Fruit fly (Drosophila melanogaster) whole organism, prepupa: ENCODE data around the gene CG12056.

ENCODE experiments used
- CG10631 ChIP-seq: fragments of 200-800 bp; sonication (Bioruptor generic); optimal IDR thresholded peaks from 2 replicates; lab custom pipeline; 2016; ENCODE audit warnings: missing biosample characterization, missing genetic modification characterization
- CG10669 ChIP-seq: fragments of 200-800 bp; sonication (Bioruptor generic); optimal IDR thresholded peaks from 3 replicates; lab custom pipeline; 2018; ENCODE audit warnings: missing biosample characterization, mild to moderate bottlenecking, missing genetic modification characterization, moderate library complexity
- CG11294 ChIP-seq: fragments of 200-800 bp; sonication (Bioruptor generic); IDR thresholded peaks from 2 replicates; pipeline ENCODE4 v1.3.6; 2022; ENCODE audit warnings: missing biosample characterization, missing genetic modification characterization
- CG11762 ChIP-seq: fragments of 200-800 bp; sonication (Bioruptor generic); optimal IDR thresholded peaks from 3 replicates; lab custom pipeline; 2016; ENCODE audit warnings: missing biosample characterization, missing genetic modification characterization; ENCODE audit not compliant: insufficient read depth
- CG15336 ChIP-seq: fragments of 200-800 bp; sonication (Bioruptor generic); IDR thresholded peaks from 2 replicates; pipeline ENCODE4 v1.3.6; 2022; ENCODE audit warnings: missing biosample characterization, missing genetic modification characterization
- CG1621 ChIP-seq: fragments of 200-800 bp; sonication (Bioruptor generic); optimal IDR thresholded peaks from 3 replicates; lab custom pipeline; 2018; ENCODE audit warnings: missing biosample characterization, mild to moderate bottlenecking, missing genetic modification characterization
- CG16779 ChIP-seq: fragments of 200-800 bp; sonication (Bioruptor generic); optimal IDR thresholded peaks from 3 replicates; lab custom pipeline; 2017; ENCODE audit warnings: missing biosample characterization, mild to moderate bottlenecking, missing genetic modification characterization
- CG3032 ChIP-seq: fragments of 200-800 bp; optimal IDR thresholded peaks from 2 replicates; lab custom pipeline; 2019; ENCODE audit warnings: missing biosample characterization, mild to moderate bottlenecking, missing genetic modification characterization, moderate library complexity
- CG31627 ChIP-seq: fragments of 200-800 bp; sonication (Bioruptor generic); optimal IDR thresholded peaks from 3 replicates; lab custom pipeline; 2016; ENCODE audit warnings: missing biosample characterization, missing genetic modification characterization
- CG32006 ChIP-seq: fragments of 200-800 bp; sonication (Bioruptor generic); optimal IDR thresholded peaks from 3 replicates; lab custom pipeline; 2017; ENCODE audit warnings: missing biosample characterization, mild to moderate bottlenecking, missing genetic modification characterization
- CG34406 ChIP-seq: fragments of 200-800 bp; sonication (Bioruptor generic); optimal IDR thresholded peaks from 3 replicates; lab custom pipeline; 2016; ENCODE audit warnings: missing biosample characterization, missing genetic modification characterization
- CG3919 ChIP-seq: fragments of 200-800 bp; sonication (Bioruptor generic); optimal IDR thresholded peaks from 3 replicates; lab custom pipeline; 2016; ENCODE audit warnings: missing biosample characterization, missing genetic modification characterization
- CG4318 ChIP-seq: fragments of 200-800 bp; sonication (Bioruptor generic); optimal IDR thresholded peaks from 3 replicates; lab custom pipeline; 2017; ENCODE audit warnings: missing biosample characterization, mild to moderate bottlenecking, missing genetic modification characterization
- CG6163 ChIP-seq: fragments of 200-800 bp; sonication (Bioruptor generic); IDR thresholded peaks from 3 replicates; pipeline ENCODE4 v1.3.6; 2022; ENCODE audit warnings: missing biosample characterization, missing genetic modification characterization
- CG6276 ChIP-seq: fragments of 200-800 bp; sonication (Bioruptor generic); optimal IDR thresholded peaks from 2 replicates; lab custom pipeline; 2017; ENCODE audit warnings: missing biosample characterization, mild to moderate bottlenecking, missing genetic modification characterization
- CG6792 ChIP-seq: fragments of 200-800 bp; sonication (Bioruptor generic); optimal IDR thresholded peaks from 3 replicates; lab custom pipeline; 2016; ENCODE audit warnings: missing biosample characterization, missing genetic modification characterization
- CG6808 ChIP-seq: fragments of 200-800 bp; sonication (Bioruptor generic); optimal IDR thresholded peaks from 3 replicates; lab custom pipeline; 2017; ENCODE audit warnings: missing biosample characterization, missing genetic modification characterization, mild to moderate bottlenecking, moderate library complexity, missing genetic modification reagents
- CG6854 ChIP-seq: fragments of 200-800 bp; sonication (Bioruptor generic); optimal IDR thresholded peaks from 2 replicates; lab custom pipeline; 2017; ENCODE audit warnings: missing biosample characterization, mild to moderate bottlenecking, missing genetic modification characterization
- CG7368 ChIP-seq: fragments of 200-800 bp; sonication (Bioruptor generic); optimal IDR thresholded peaks from 3 replicates; lab custom pipeline; 2016; ENCODE audit warnings: missing biosample characterization, missing genetic modification characterization
- CG8119 ChIP-seq: fragments of 200-800 bp; sonication (Bioruptor generic); IDR thresholded peaks from 3 replicates; pipeline ENCODE4 v1.3.6; 2022; ENCODE audit warnings: missing biosample characterization, missing genetic modification characterization
- CG8319 ChIP-seq: fragments of 200-800 bp; sonication (Bioruptor generic); optimal IDR thresholded peaks from 3 replicates; lab custom pipeline; 2016; ENCODE audit warnings: missing biosample characterization, missing genetic modification characterization
- Eip78C ChIP-seq: fragments of 200-800 bp; sonication (Bioruptor generic); peaks from one replicate; lab custom pipeline; 2016; ENCODE audit warnings: missing biosample characterization, missing genetic modification characterization
- Eip93F ChIP-seq: fragments of 200-800 bp; sonication (Bioruptor generic); optimal IDR thresholded peaks from 2 replicates; lab custom pipeline; 2016; ENCODE audit warnings: missing biosample characterization, mild to moderate bottlenecking, missing genetic modification characterization
- Ets96B ChIP-seq: fragments of 200-800 bp; optimal IDR thresholded peaks from 2 replicates; lab custom pipeline; 2019; ENCODE audit warnings: missing biosample characterization, mild to moderate bottlenecking, missing genetic modification characterization, moderate library complexity
- Gug ChIP-seq: fragments of 200-800 bp; sonication (Bioruptor generic); IDR thresholded peaks from 2 replicates; pipeline ENCODE4 v1.3.6; 2022; ENCODE audit warnings: missing biosample characterization, missing genetic modification characterization
- Hr38 ChIP-seq: sonication (Bioruptor generic); optimal IDR thresholded peaks from 2 replicates; lab custom pipeline; 2016; ENCODE audit warnings: missing biosample characterization, missing genetic modification characterization
- Hr4 ChIP-seq: fragments of 200-800 bp; sonication (Bioruptor generic); optimal IDR thresholded peaks from 3 replicates; lab custom pipeline; 2016; ENCODE audit warnings: missing biosample characterization, missing genetic modification characterization
- OdsH ChIP-seq: fragments of 200-800 bp; sonication (Bioruptor generic); optimal IDR thresholded peaks from 3 replicates; lab custom pipeline; 2016; ENCODE audit warnings: missing biosample characterization, missing genetic modification characterization
- Sox102F ChIP-seq: fragments of 200-800 bp; sonication (Bioruptor generic); optimal IDR thresholded peaks from 2 replicates; lab custom pipeline; 2016; ENCODE audit warnings: missing biosample characterization, mild to moderate bottlenecking, missing genetic modification characterization
- Sox14 ChIP-seq: fragments of 200-800 bp; sonication (Bioruptor generic); optimal IDR thresholded peaks from 3 replicates; lab custom pipeline; 2016; ENCODE audit warnings: missing biosample characterization, missing genetic modification characterization
- achi ChIP-seq: fragments of 200-800 bp; sonication (Bioruptor generic); optimal IDR thresholded peaks from 3 replicates; lab custom pipeline; 2016; ENCODE audit warnings: missing biosample characterization, missing genetic modification characterization
- acj6 ChIP-seq: fragments of 200-800 bp; sonication (Bioruptor generic); optimal IDR thresholded peaks from 3 replicates; lab custom pipeline; 2016; ENCODE audit warnings: missing biosample characterization, missing genetic modification characterization
- cyc ChIP-seq: fragments of 200-800 bp; sonication (Bioruptor generic); optimal IDR thresholded peaks from 3 replicates; lab custom pipeline; 2016; ENCODE audit warnings: missing biosample characterization, missing genetic modification characterization
- dac ChIP-seq: fragments of 200-800 bp; sonication (Bioruptor generic); optimal IDR thresholded peaks from 2 replicates; lab custom pipeline; 2017; ENCODE audit warnings: missing biosample characterization, mild to moderate bottlenecking, missing genetic modification characterization
- dsx ChIP-seq: fragments of 200-800 bp; optimal IDR thresholded peaks from 3 replicates; lab custom pipeline; 2019; ENCODE audit warnings: missing biosample characterization, mild to moderate bottlenecking, missing genetic modification characterization, moderate library complexity; ENCODE audit not compliant: poor library complexity, severe bottlenecking
- eg ChIP-seq: fragments of 200-800 bp; sonication (Bioruptor generic); IDR thresholded peaks from 3 replicates; pipeline ENCODE4 v1.3.6; 2022; ENCODE audit warnings: missing biosample characterization, missing genetic modification characterization
- esn ChIP-seq: fragments of 200-800 bp; sonication (Bioruptor generic); optimal IDR thresholded peaks from 2 replicates; lab custom pipeline; 2016; ENCODE audit warnings: missing biosample characterization, mild to moderate bottlenecking, missing genetic modification characterization, moderate library complexity
- fd59A ChIP-seq: fragments of 200-800 bp; sonication (Bioruptor generic); optimal IDR thresholded peaks from 2 replicates; lab custom pipeline; 2017; ENCODE audit warnings: missing biosample characterization, mild to moderate bottlenecking, missing genetic modification characterization, missing genetic modification reagents
- fkh ChIP-seq: fragments of 200-800 bp; sonication (Bioruptor generic); optimal IDR thresholded peaks from 3 replicates; lab custom pipeline; 2017; ENCODE audit warnings: missing biosample characterization, mild to moderate bottlenecking, missing genetic modification characterization, moderate library complexity
- lz ChIP-seq: fragments of 200-800 bp; sonication (Bioruptor generic); optimal IDR thresholded peaks from 3 replicates; lab custom pipeline; 2016; ENCODE audit warnings: missing biosample characterization, missing genetic modification characterization
- pdm3 ChIP-seq: fragments of 200-800 bp; sonication (Bioruptor generic); optimal IDR thresholded peaks from 3 replicates; lab custom pipeline; 2016; ENCODE audit warnings: missing biosample characterization, missing genetic modification characterization
- salr ChIP-seq, 2 experiments: fragments of 200-800 bp; sonication (Bioruptor generic); optimal IDR thresholded peaks; 3 replicates each; lab custom pipeline; 2016 to 2018; ENCODE audit warnings: missing biosample characterization in 2 of 2, missing genetic modification characterization in 2 of 2, mild to moderate bottlenecking in 1 of 2
- spab ChIP-seq: fragments of 200-800 bp; sonication (Bioruptor generic); optimal IDR thresholded peaks from 2 replicates; lab custom pipeline; 2017; ENCODE audit warnings: missing biosample characterization, mild to moderate bottlenecking, missing genetic modification characterization, missing genetic modification reagents
- ss ChIP-seq, 2 experiments: fragments of 200-800 bp; sonication (Bioruptor generic); optimal IDR thresholded peaks; 2 replicates in 1 of 2; 3 replicates in 1 of 2; lab custom pipeline; 2017 to 2018; ENCODE audit warnings: mild to moderate bottlenecking in 2 of 2, missing biosample characterization in 2 of 2, missing genetic modification characterization in 2 of 2, moderate library complexity in 1 of 2
- svp ChIP-seq: fragments of 200-800 bp; sonication (Bioruptor generic); peaks from one replicate; lab custom pipeline; 2016; ENCODE audit warnings: missing biosample characterization, missing genetic modification characterization
- topi ChIP-seq: fragments of 200-800 bp; sonication (Bioruptor generic); optimal IDR thresholded peaks from 3 replicates; lab custom pipeline; 2016; ENCODE audit warnings: missing biosample characterization, missing genetic modification characterization
- vri ChIP-seq: fragments of 200-800 bp; sonication (Bioruptor generic); optimal IDR thresholded peaks from 3 replicates; lab custom pipeline; 2016; ENCODE audit warnings: missing biosample characterization, mild to moderate bottlenecking, missing genetic modification characterization

Gene CG12056

DNA sequence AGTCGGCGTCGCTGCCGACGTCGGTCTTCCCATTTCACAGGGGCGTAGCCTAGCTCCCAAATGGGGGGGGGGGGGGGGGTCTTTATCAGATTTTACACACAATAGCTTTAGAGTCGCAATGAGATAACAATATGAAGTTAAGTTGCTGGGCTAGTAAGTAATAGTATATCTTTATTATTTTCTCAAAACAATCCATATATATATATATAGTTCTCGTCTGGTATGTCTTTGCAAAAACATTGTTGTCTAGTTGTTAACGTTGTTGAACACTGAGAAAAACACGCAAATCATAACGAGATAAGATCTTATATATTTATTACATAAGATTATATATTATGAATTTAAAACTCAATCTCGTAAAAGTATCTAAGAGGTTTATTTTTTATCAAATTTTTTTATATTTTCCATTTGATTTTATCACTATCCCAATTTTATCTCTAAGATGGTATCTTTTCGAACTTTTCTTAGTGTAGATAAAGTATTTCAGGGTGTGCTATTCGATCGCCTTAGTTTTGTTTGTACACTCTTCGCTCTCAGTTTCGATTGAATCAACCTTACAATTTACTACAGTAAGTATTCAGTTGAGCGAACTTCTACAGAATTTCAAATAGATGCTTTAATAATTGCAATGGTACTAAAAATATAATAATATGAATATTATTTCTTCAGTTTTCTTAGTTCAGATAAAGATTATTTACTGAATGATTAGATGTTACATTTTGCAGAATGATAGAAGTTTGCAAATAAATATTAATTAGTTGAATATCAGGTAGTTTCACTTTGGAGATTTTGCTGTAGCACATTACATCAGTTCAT is 9.6 kb downstream of the CG12056 start:
- TF ChIP-seq CG6854 (GFP tag; lab: Kevin White, UChicago) (no peak), CG15336 (GFP tag; lab: Robert Waterston, UW) (peak; percentile 66), esn (GFP tag; lab: Kevin White, UChicago) (no peak), CG6808 (GFP tag; lab: Kevin White, UChicago) (peak; percentile 18), vri (GFP tag; lab: Kevin White, UChicago) (peak; percentile 1), OdsH (GFP tag; lab: Kevin White, UChicago) (peak; percentile 2), CG6276 (GFP tag; lab: Kevin White, UChicago) (peak; percentile 70), Eip78C (GFP tag; lab: Kevin White, UChicago) (peak; percentile 52), CG7368 (GFP tag; lab: Kevin White, UChicago) (no peak), CG31627 (no peak), CG8119 (GFP tag; lab: Robert Waterston, UW) (peak; percentile 64; the same call in 2 of the 3 replicates), CG11294 (GFP tag; lab: Robert Waterston, UW) (peak; percentile 82), dsx (GFP tag; lab: Kevin White, UChicago) (peak; percentile 54), CG8319 (no peak), Gug (GFP tag; lab: Robert Waterston, UW) (peak; percentile 47; the same call in 1 of the 2 replicates), Sox102F (GFP tag; lab: Kevin White, UChicago) (peak; percentile 5), fd59A (GFP tag; lab: Kevin White, UChicago) (peak; percentile 26), Hr38 (no peak), CG10631 (GFP tag; lab: Kevin White, UChicago) (peak; percentile 25), Ets96B (tag; lab: Kevin White, UChicago) (peak; percentile 63), CG3032 (tag; lab: Kevin White, UChicago) (peak; percentile 48), topi (GFP tag; lab: Kevin White, UChicago) (no peak), pdm3 (GFP tag; lab: Kevin White, UChicago) (peak; percentile 38), cyc (GFP tag; lab: Kevin White, UChicago) (no peak), CG11762 (GFP tag; lab: Kevin White, UChicago) (peak; percentile 24), ss (GFP tag; optimal IDR thresholded peaks at IDR 0.05; lab: Kevin White, UChicago) (peak in 1 of 2 experiments; percentile 10), CG1621 (peak; percentile 54), CG32006 (GFP tag; lab: Kevin White, UChicago) (peak; percentile 67), CG34406 (GFP tag; lab: Kevin White, UChicago) (peak; percentile 37), CG16779 (peak; percentile 27), lz (GFP tag; lab: Kevin White, UChicago) (peak; percentile 10), svp (GFP tag; lab: Kevin White, UChicago) (peak; percentile 48), achi (peak; percentile 47), dac (GFP tag; lab: Kevin White, UChicago) (peak; percentile 57), CG3919 (GFP tag; lab: Kevin White, UChicago) (peak; percentile 42), CG6792 (GFP tag; lab: Kevin White, UChicago) (peak; percentile 13), acj6 (GFP tag; lab: Kevin White, UChicago) (peak; percentile 16), salr (GFP tag; optimal IDR thresholded peaks at IDR 0.05; lab: Kevin White, UChicago) (peak; percentile 20 to 48), spab (peak; percentile 20), Eip93F (GFP tag; lab: Kevin White, UChicago) (no peak), Sox14 (GFP tag; lab: Kevin White, UChicago) (no peak), CG10669 (GFP tag; lab: Kevin White, UChicago) (peak; percentile 44), CG6163 (GFP tag; lab: Robert Waterston, UW) (peak; percentile 76), Hr4 (GFP tag; lab: Kevin White, UChicago) (peak; percentile 16), fkh (GFP tag; lab: Kevin White, UChicago) (peak; percentile 39), eg (peak; percentile 83), CG4318 (peak; percentile 54)
